Fruit fly (Drosophila melanogaster): ENCODE measurements around the gene Oseg2.

Gene Oseg2

DNA sequence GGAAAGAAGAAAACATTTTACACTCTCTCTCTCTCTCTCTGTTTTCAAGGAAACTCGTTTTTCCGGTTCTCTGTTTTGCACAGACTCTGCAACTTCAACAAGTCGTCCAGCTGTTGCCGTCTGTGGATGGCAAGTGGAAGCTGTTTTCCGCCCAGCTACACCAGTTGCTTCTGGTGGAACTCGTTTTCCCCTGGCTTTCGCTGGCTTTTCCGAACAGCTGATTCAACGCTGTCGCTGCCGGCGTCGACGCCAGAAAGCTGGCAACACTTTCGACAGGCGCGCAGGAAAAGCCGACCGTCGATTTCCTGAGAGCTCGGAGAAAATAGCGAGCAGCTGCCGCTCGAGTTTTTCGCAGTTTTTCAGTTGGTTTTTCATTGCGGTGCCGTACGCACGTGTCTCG, 53.1 kb downstream of the Oseg2 start, which contains the start of gene MsR2:
Gene MsR2 (plus strand): TSS at position 378 of the 400 bp plus-strand sequence.
- TF ChIP-seq jim (GFP tag; optimal IDR thresholded peaks at IDR 0.05) (no peak), Hr83 (GFP tag; optimal IDR thresholded peaks at IDR 0.05; ENCODE audit: poor library complexity, severe bottlenecking) (no peak), tai (GFP tag; optimal IDR thresholded peaks at IDR 0.05) (no peak), dmrt93B (GFP tag; optimal IDR thresholded peaks at IDR 0.05) (no peak)
